Fruit fly (Drosophila melanogaster): ENCODE results near the gene CG8475.

Gene CG8475

dm6 chr2L:8196757-8197530, at the start of gene CG8475, which contains the start of gene CG8460 (continued):
- TF ChIP-seq ERR (GFP tag; optimal IDR thresholded peaks at IDR 0.05), result peak; percentile 83
- no peak for TF ChIP-seq insv (GFP tag; optimal IDR thresholded peaks at IDR 0.05)
- peak; percentile 91 for TF ChIP-seq Dp (GFP tag; optimal IDR thresholded peaks at IDR 0.05)
- no peak for TF ChIP-seq kay (GFP tag; optimal IDR thresholded peaks at IDR 0.05)
- TF ChIP-seq Oaz (GFP tag; IDR thresholded peaks at IDR 0.05), result no peak
- no peak for TF ChIP-seq CG9727 (GFP tag; optimal IDR thresholded peaks at IDR 0.05)
- peak; percentile 89 for TF ChIP-seq CG3995 (GFP tag; optimal IDR thresholded peaks at IDR 0.05)
- no peak for TF ChIP-seq ken (GFP tag; IDR thresholded peaks at IDR 0.05)
- no peak for TF ChIP-seq Taf1 (GFP tag; IDR thresholded peaks at IDR 0.05)
- no peak for TF ChIP-seq phol (tag; optimal IDR thresholded peaks at IDR 0.05)
- no peak for TF ChIP-seq CG2875 (GFP tag; optimal IDR thresholded peaks at IDR 0.05)
- no peak for TF ChIP-seq hth (optimal IDR thresholded peaks at IDR 0.05)
- no peak for TF ChIP-seq dati (GFP tag; IDR thresholded peaks at IDR 0.05)
- TF ChIP-seq Dref (GFP tag; IDR thresholded peaks at IDR 0.05), result peak; percentile 73
- TF ChIP-seq CG11504 (tag; optimal IDR thresholded peaks at IDR 0.05), result no peak
- no peak for TF ChIP-seq CG14667 (GFP tag; IDR thresholded peaks at IDR 0.05)
- TF ChIP-seq CG32772 (GFP tag; IDR thresholded peaks at IDR 0.05), result no peak
- peak; percentile 51; the same call in 1 of the 2 replicates for TF ChIP-seq MBD-R2 (GFP tag; IDR thresholded peaks at IDR 0.05)
- no peak for TF ChIP-seq HmgD (GFP tag; optimal IDR thresholded peaks at IDR 0.05)
- TF ChIP-seq CG9215 (GFP tag; IDR thresholded peaks at IDR 0.05), result peak; percentile 69
- TF ChIP-seq CG17361 (GFP tag; IDR thresholded peaks at IDR 0.05), result no peak
- TF ChIP-seq gfzf (GFP tag; optimal IDR thresholded peaks at IDR 0.05), result peak; percentile 54
- TF ChIP-seq HLH4C (GFP tag; IDR thresholded peaks at IDR 0.05; ENCODE audit: partially characterized antibody), result peak; percentile 47; the same call in 2 of the 3 replicates
- no peak for TF ChIP-seq CG14965 (GFP tag; optimal IDR thresholded peaks at IDR 0.05; ENCODE audit: borderline replicate concordance)
- no peak for TF ChIP-seq h (optimal IDR thresholded peaks at IDR 0.05)
- no peak for TF ChIP-seq Lhr (GFP tag; optimal IDR thresholded peaks at IDR 0.05)
- no peak for TF ChIP-seq klu (GFP tag; IDR thresholded peaks at IDR 0.05)
- TF ChIP-seq ATbp (GFP tag; optimal IDR thresholded peaks at IDR 0.05), result no peak
- TF ChIP-seq Xbp1 (GFP tag; optimal IDR thresholded peaks at IDR 0.05), result no peak
- peak; percentile 57 for TF ChIP-seq unc-4 (GFP tag; IDR thresholded peaks at IDR 0.05; ENCODE audit: partially characterized antibody)
- TF ChIP-seq H2.0 (GFP tag; IDR thresholded peaks at IDR 0.05), result no peak
- TF ChIP-seq prd (optimal IDR thresholded peaks at IDR 0.05), result no peak
- TF ChIP-seq prd (GFP tag; IDR thresholded peaks at IDR 0.05), result no peak
- peak; percentile 32 for TF ChIP-seq trem (tag; optimal IDR thresholded peaks at IDR 0.05)
- TF ChIP-seq shn (GFP tag; optimal IDR thresholded peaks at IDR 0.05), result no peak
- TF ChIP-seq Pdp1 (GFP tag; optimal IDR thresholded peaks at IDR 0.05), result no peak
- no peak for TF ChIP-seq bigmax (GFP tag; optimal IDR thresholded peaks at IDR 0.05)
- no peak for TF ChIP-seq CG4360 (GFP tag; IDR thresholded peaks at IDR 0.05)
- peak; percentile 50 for TF ChIP-seq CG2116 (GFP tag; optimal IDR thresholded peaks at IDR 0.05)
- TF ChIP-seq Ets65A (GFP tag), result peak; percentile 12
- no peak for TF ChIP-seq run (tag; optimal IDR thresholded peaks at IDR 0.05)
- TF ChIP-seq mirr (GFP tag; optimal IDR thresholded peaks at IDR 0.05), result no peak
- TF ChIP-seq CG14860 (GFP tag; IDR thresholded peaks at IDR 0.05; ENCODE audit: partially characterized antibody), result no peak
- no peak for TF ChIP-seq gcm (GFP tag; optimal IDR thresholded peaks at IDR 0.05)
- TF ChIP-seq ranshi (GFP tag; IDR thresholded peaks at IDR 0.05), result peak; percentile 75
- peak; percentile 7; the same call in 1 of the 2 replicates for TF ChIP-seq CG17328 (GFP tag; IDR thresholded peaks at IDR 0.05)
- TF ChIP-seq CG18764 (GFP tag; optimal IDR thresholded peaks at IDR 0.05), result no peak
- TF ChIP-seq CG2129 (GFP tag; IDR thresholded peaks at IDR 0.05; ENCODE audit: partially characterized antibody), result no peak
- TF ChIP-seq NfI (GFP tag; optimal IDR thresholded peaks at IDR 0.05), result no peak
- no peak; the same call in 1 of the 2 replicates for TF ChIP-seq inv (GFP tag; IDR thresholded peaks at IDR 0.05; ENCODE audit: partially characterized antibody)
- no peak for TF ChIP-seq grn (GFP tag; optimal IDR thresholded peaks at IDR 0.05)
